Worm (Caenorhabditis elegans) whole organism, midembryonic: Measurements from ENCODE around the gene nep-1.

Experiments
- T22C8.4 ChIP-seq: fragments of 200-800 bp; sonication (Bioruptor generic); IDR thresholded peaks from 2 replicates; pipeline ENCODE4 v1.3.6; 2022; ENCODE audit warnings: missing genetic modification characterization, missing compliant biosample characterization
- cog-1 ChIP-seq: sonication (generic microtip); optimal IDR thresholded peaks from 2 replicates; lab custom pipeline; 2016; ENCODE audit warnings: missing genetic modification characterization, missing compliant biosample characterization
- flt-1 ChIP-seq: fragments of 200-800 bp; sonication (Bioruptor generic); IDR thresholded peaks from 2 replicates; pipeline ENCODE4 v1.3.6; 2022; ENCODE audit warnings: missing genetic modification characterization, missing compliant biosample characterization
- klf-2 ChIP-seq: fragments of 200-800 bp; sonication (Bioruptor generic); conservative IDR thresholded peaks from 2 replicates; pipeline ENCODE4 v1.3.6; 2022; ENCODE audit warnings: missing genetic modification reagents, missing genetic modification characterization, missing compliant biosample characterization
- med-1 ChIP-seq: sonication (generic microtip); optimal IDR thresholded peaks from 2 replicates; lab custom pipeline; 2017; ENCODE audit warnings: missing genetic modification characterization, mild to moderate bottlenecking, missing compliant biosample characterization, antibody characterized with exemption, missing genetic modification reagents; ENCODE audit not compliant: insufficient read depth
- ref-1 ChIP-seq: fragments of 200-800 bp; sonication (Bioruptor generic); conservative IDR thresholded peaks from 2 replicates; pipeline ENCODE4 v1.3.6; 2022; ENCODE audit warnings: missing genetic modification reagents, missing genetic modification characterization, missing compliant biosample characterization
- tab-1 ChIP-seq: fragments of 200-800 bp; sonication (Bioruptor generic); IDR thresholded peaks from 2 replicates; pipeline ENCODE4 v1.3.6; 2022; ENCODE audit warnings: missing genetic modification characterization, missing compliant biosample characterization
- ztf-23 ChIP-seq: fragments of 200-800 bp; sonication (Bioruptor generic); IDR thresholded peaks from 2 replicates; pipeline ENCODE4 v1.3.6; 2022; ENCODE audit warnings: missing genetic modification reagents, missing genetic modification characterization, missing compliant biosample characterization
- ztf-29 ChIP-seq: fragments of 200-800 bp; sonication (Bioruptor generic); IDR thresholded peaks from 2 replicates; pipeline ENCODE4 v1.3.6; 2022; ENCODE audit warnings: missing genetic modification reagents, missing genetic modification characterization, missing compliant biosample characterization

The nep-1 gene

DNA sequence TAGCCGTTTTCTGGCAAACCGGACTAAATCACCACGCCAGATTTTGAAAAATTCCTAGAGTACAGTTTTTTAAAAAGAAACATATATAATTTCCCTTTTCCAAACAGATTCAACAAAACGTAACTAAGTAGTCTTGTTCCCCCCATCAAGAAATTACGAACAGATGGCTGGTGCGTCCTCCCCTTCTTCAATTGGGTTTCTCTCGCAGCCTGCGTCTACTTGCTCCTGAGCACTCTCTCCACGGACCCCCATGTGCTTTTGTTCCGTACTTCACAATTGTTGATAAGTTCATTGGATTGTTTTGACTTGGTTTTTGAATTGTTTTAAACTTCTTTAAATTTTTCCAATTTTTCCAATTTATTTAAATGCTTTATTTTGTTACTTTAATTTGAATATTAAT, 31.0 kb upstream of the nep-1 start:
- no peak for TF ChIP-seq T22C8.4 (GFP tag; lab: Robert Waterston, UW)
- no peak for TF ChIP-seq med-1 (GFP tag; lab: Kevin White, UChicago)
- TF ChIP-seq tab-1 (GFP tag; lab: Robert Waterston, UW) = no peak
- TF ChIP-seq ztf-23 = no peak

DNA sequence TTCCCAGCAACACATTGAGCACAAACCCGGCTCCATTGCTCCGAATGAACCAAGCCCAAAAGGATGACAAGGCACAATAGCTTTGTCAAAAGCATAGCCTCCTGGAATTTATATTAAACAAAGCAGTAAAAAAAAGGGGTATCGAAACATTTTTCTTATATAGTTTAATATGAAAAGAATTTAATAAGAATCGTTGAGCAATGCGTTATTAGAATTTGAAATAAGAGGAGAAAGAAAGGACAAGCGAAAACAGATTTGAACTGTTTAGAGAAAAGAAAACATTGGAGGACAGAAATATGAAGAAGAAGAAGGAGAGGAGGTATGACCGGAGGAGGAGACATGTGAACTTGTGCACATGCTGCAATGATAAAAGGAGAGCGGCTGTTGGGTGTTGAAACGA, 28.2 kb upstream of the nep-1 start, which contains the start of gene C47D12.5:
C47D12.5 (minus strand) TSS at position 101 of the 400 bp plus-strand sequence.
- no peak for TF ChIP-seq klf-2 (GFP tag; lab: Robert Waterston, UW)
- no peak for TF ChIP-seq tab-1 (GFP tag; lab: Robert Waterston, UW)
- TF ChIP-seq T22C8.4 (GFP tag; lab: Robert Waterston, UW) = no peak
- TF ChIP-seq flt-1 (GFP tag; lab: Robert Waterston, UW) = no peak

DNA sequence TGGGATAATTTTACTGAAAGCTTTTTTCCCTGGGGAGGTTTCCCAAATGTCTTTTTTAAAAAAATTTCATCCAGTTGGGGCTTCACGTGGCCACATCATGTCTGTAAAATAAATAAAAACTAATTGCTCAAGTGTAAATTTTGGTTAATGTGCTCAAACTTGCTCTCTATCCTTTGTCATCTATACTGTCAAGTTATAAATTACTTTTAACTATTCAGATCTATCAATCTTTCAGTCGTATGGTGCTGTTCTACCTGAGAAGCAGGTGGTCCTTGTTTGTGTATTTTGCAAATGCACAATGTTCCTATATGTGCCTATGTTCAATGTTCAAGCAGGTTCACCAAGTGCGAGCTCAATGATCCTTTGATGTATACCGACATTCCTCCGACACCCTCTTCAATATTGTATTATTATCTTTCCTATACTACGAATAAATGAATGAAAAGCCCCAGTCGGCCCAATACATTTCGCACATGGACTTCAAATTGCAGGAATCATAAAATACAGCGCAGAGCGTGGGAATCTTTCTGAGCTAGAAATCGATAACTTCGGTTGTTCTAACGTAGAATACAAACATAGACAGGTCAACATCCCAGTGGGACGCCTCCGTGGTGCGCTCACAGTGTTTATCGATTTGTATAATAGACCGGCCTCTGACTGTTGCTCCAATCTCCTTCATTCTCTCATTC, 24.3 kb upstream of the nep-1 start, which contains the start of the genes sfxn-1.4 and C47D12.4:
sfxn-1.4 (minus strand) TSS at position 101 of the 689 bp plus-strand sequence.
C47D12.4 (plus strand) TSS at position 639 of the 689 bp plus-strand sequence.
- 0 out of 2 replicates have a peak, but pooled peaks have one; percentile 18 for TF ChIP-seq T22C8.4 (GFP tag; lab: Robert Waterston, UW)
- no peak for TF ChIP-seq ztf-23

DNA sequence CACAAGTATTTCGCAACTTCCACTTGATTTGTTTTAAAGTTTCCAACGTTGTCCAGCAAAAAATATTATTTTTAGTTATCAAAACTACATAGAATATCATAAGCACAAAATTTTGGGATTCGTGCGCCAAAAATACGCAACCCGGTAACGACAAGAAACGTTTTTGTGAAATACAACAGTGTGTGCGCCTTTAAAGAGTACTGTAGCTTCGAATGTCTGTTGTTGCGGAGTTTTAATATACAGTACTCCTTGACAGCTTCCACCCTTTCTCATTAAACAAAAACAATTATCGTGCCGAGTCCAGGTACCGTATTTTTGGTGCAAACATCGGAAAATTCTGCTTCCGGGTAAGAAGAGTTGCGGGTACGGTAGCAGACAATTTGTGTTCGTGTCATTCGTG, 23.2 kb upstream of the nep-1 start:
- no peak for TF ChIP-seq T22C8.4 (GFP tag; lab: Robert Waterston, UW)
- no peak for TF ChIP-seq ztf-23
- no peak for TF ChIP-seq cog-1
- no peak for TF ChIP-seq tab-1 (GFP tag; lab: Robert Waterston, UW)
- no peak for TF ChIP-seq klf-2 (GFP tag; lab: Robert Waterston, UW)
- TF ChIP-seq med-1 (GFP tag; lab: Kevin White, UChicago) = no peak
- TF ChIP-seq ref-1 (GFP tag; lab: Robert Waterston, UW) = no peak
- TF ChIP-seq ztf-29 (GFP tag; lab: Robert Waterston, UW) = no peak
- TF ChIP-seq flt-1 (GFP tag; lab: Robert Waterston, UW) = no peak

DNA sequence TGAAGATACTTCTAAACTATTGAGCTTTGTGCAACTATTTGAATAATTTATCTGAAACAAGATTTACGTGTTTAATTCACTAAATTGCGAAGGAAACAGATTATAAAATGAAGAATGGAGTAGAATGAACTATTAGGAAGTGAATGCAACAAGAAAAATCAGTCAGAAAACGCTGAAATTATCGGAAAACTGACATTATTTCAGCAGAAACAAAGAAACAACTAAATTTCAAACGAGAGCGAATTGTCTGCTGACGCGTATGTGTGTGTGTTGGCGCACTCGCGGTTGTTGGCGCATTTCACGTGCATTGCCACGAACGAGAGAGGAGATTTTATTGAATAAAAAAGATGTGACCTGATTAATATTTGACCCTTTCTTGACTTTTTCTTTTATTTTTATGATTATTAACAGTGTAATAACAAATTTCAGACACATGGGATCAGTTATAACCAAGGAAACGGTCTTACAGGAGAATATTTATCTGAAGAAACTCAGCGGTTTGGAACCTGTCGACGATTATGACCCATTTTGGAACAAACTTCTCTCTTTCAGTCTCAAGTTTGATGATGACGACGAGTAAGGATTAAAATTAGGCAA, 19.0 kb upstream of the nep-1 start, which contains the start of the genes trr-1 and C47D12.2:
trr-1 (minus strand) TSS at position 51 of the 597 bp plus-strand sequence.
C47D12.2 (plus strand) TSS at position 430 of the 597 bp plus-strand sequence.
- no peak for TF ChIP-seq ztf-29 (GFP tag; lab: Robert Waterston, UW)
- TF ChIP-seq med-1 (GFP tag; lab: Kevin White, UChicago) = peak; percentile 27

DNA sequence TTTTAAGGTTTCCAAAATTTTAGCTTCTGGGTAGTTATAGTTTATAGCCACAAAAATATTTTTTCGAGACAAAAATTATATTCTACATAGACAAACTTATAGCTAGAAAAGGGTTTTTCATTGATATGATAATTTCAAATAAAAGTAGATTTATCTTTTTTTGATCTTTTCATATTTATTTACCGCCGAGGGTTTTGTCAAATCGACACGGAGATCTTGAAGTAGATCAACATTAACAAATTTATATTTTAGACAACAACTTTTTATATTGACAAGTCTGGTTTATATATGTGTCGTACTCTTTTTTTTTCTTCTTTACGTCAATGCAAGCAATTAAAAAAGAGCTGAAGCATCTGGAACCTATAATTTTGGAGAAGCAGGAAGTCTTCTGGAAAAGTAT, 1.9 kb upstream of the nep-1 start:
- TF ChIP-seq T22C8.4 (GFP tag; lab: Robert Waterston, UW) = no peak
- no peak for TF ChIP-seq med-1 (GFP tag; lab: Kevin White, UChicago)
- TF ChIP-seq ztf-29 (GFP tag; lab: Robert Waterston, UW) = no peak
- TF ChIP-seq cog-1 = no peak

DNA sequence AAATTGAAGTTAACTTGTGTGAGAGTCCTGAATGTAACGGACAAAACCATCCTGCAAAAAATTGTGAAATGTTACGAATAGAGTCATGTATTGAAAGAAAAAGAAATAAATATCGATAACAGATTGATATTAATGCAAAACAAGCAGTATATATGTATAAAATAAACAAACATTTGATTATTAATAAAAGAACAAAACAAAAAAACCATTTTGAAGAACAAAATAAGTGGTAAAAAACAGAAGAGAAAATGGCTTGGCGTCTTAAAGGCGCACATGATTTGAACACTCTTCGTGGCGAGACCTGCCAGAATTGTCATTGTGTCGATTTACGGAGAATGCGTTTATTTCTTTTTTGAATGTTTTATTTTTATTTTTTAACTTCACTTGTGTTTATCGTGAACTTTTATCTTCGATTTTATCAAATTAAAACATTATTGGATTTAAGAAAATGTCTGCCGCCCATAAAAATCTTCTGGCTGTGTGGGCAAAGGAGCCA, 4.3 kb downstream of the nep-1 start, which contains the start of the genes rad-23 and rpn-12:
rad-23 (minus strand) TSS at position 51 of the 496 bp plus-strand sequence.
rpn-12 (plus strand) TSS at position 446 of the 496 bp plus-strand sequence.
- TF ChIP-seq cog-1 = peak; percentile 32
- no peak for TF ChIP-seq ztf-29 (GFP tag; lab: Robert Waterston, UW)

DNA sequence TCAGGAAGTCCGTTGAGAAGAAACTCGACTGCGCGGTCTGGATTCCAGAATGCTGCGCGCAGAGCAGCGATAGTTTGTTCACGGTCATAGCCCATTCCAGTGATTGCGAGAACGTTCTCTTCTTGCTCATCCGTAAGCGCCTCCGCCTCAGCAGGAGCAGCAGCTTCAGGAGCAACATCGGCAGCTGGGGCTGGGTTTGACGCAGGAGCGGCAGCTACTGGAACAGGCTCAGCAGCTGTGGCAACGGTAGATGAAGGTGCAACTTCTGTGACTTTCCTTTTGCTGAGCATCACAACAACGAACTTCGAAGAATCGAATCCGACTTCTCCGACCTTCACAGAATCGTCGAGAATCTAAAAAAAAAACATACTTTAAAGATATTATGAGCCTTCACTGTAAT, 4.9 kb downstream of the nep-1 start:
- TF ChIP-seq ztf-29 (GFP tag; lab: Robert Waterston, UW) (no peak), klf-2 (GFP tag; lab: Robert Waterston, UW) (no peak), ztf-23 (no peak), cog-1 (no peak), tab-1 (GFP tag; lab: Robert Waterston, UW) (no peak), ref-1 (GFP tag; lab: Robert Waterston, UW) (no peak), med-1 (GFP tag; lab: Kevin White, UChicago) (no peak), flt-1 (GFP tag; lab: Robert Waterston, UW) (no peak), T22C8.4 (GFP tag; lab: Robert Waterston, UW) (no peak)

DNA sequence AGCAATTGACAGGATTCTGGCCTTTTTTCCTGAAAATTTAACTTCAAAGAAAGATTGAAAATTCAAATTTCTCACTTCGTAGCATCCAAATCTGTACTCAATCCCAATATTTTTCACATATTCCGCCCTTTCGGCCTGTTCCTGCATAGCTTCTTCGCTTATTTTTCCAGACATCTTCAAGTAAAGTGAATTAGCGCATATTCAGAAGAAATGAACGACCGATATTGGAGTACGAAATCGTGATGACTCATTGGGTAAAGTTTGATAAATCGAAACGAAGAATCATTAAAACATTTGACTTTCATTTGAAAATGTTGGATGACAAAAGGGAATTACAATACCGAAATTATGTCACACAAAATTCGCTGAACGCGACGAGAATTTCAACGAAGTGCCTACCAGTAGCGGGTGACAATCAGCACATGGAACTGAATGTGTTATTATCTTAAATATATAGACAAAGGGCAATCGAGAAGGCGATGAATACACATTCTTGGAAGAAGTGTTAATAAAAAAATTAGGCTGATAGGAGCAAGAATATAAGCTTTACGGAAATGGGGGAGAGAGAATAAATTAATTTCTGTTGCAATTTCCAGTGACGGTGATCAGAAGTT, 5.9 kb downstream of the nep-1 start, which contains the start of gene coa-7:
coa-7 (minus strand) TSS at position 174 of the 614 bp plus-strand sequence.
- no peak for TF ChIP-seq ztf-23
- TF ChIP-seq ztf-29 (GFP tag; lab: Robert Waterston, UW) = no peak
- TF ChIP-seq T22C8.4 (GFP tag; lab: Robert Waterston, UW) = no peak
- TF ChIP-seq tab-1 (GFP tag; lab: Robert Waterston, UW) = no peak
- TF ChIP-seq ref-1 (GFP tag; lab: Robert Waterston, UW) = no peak
- no peak for TF ChIP-seq med-1 (GFP tag; lab: Kevin White, UChicago)
- no peak for TF ChIP-seq flt-1 (GFP tag; lab: Robert Waterston, UW)
- no peak for TF ChIP-seq klf-2 (GFP tag; lab: Robert Waterston, UW)
- no peak for TF ChIP-seq cog-1

DNA sequence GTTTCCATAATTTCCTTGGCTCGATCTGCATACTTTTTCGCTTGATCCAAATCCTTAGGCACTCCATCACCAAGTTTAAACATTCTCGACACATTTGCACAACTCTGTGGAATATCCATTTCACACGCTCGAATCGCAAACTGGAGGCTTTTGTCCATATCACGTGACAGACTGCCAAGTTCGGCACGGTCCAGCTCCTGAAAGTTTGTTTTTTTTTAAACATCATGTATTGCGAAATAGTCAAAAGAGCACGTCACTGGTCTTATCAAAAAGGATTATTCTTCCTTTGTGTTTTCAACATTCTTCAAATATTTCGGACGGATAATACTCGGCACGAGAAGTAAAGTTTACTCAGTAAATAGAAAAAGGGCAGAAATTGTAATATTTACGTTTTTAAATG, 7.7 kb downstream of the nep-1 start:
- TF ChIP-seq ztf-23 = no peak
- no peak for TF ChIP-seq flt-1 (GFP tag; lab: Robert Waterston, UW)
- no peak for TF ChIP-seq cog-1
